Worm (Caenorhabditis elegans) whole organism, late embryonic: Measurements from ENCODE around the gene rfc-1.

Experiments
- C08G9.2 ChIP-seq: sonication (generic microtip); optimal IDR thresholded peaks from 2 replicates; lab custom pipeline; 2016; ENCODE audit warnings: mild to moderate bottlenecking, missing genetic modification characterization, moderate library complexity, missing compliant biosample characterization
- F13H6.1 ChIP-seq: sonication (generic microtip); optimal IDR thresholded peaks from 2 replicates; lab custom pipeline; 2016; ENCODE audit warnings: missing genetic modification characterization, missing compliant biosample characterization
- K09A11.1 ChIP-seq: sonication (generic microtip); optimal IDR thresholded peaks from 2 replicates; lab custom pipeline; 2017; ENCODE audit warnings: antibody characterized with exemption, mild to moderate bottlenecking, missing genetic modification characterization, missing compliant biosample characterization; ENCODE audit not compliant: insufficient read depth
- Y22D7AL.16 ChIP-seq: sonication (generic microtip); optimal IDR thresholded peaks from 2 replicates; lab custom pipeline; 2016; ENCODE audit warnings: missing genetic modification characterization, missing compliant biosample characterization
- ceh-19 ChIP-seq: fragments of 200-800 bp; sonication (Bioruptor generic); optimal IDR thresholded peaks from 2 replicates; lab custom pipeline; 2018; ENCODE audit warnings: mild to moderate bottlenecking, missing genetic modification characterization, missing compliant biosample characterization
- ceh-24 ChIP-seq: sonication (generic microtip); optimal IDR thresholded peaks from 2 replicates; lab custom pipeline; 2016; ENCODE audit warnings: mild to moderate bottlenecking, missing genetic modification characterization, missing compliant biosample characterization
- elt-2 ChIP-seq: sonication (generic microtip); optimal IDR thresholded peaks from 2 replicates; lab custom pipeline; 2016; ENCODE audit warnings: missing genetic modification reagents, missing genetic modification characterization, missing compliant biosample characterization
- eyg-1 ChIP-seq: sonication (generic microtip); optimal IDR thresholded peaks from 2 replicates; lab custom pipeline; 2016; ENCODE audit warnings: missing genotype, missing genetic modification characterization, missing compliant biosample characterization
- fkh-6 ChIP-seq: sonication (generic microtip); optimal IDR thresholded peaks from 2 replicates; lab custom pipeline; 2016; ENCODE audit warnings: missing genetic modification characterization, missing compliant biosample characterization
- hlh-15 ChIP-seq: sonication (generic microtip); optimal IDR thresholded peaks from 2 replicates; lab custom pipeline; 2016; ENCODE audit warnings: missing genetic modification characterization, missing compliant biosample characterization
- hlh-6 ChIP-seq: sonication (generic microtip); optimal IDR thresholded peaks from 2 replicates; lab custom pipeline; 2016; ENCODE audit warnings: missing genotype, missing genetic modification characterization, missing compliant biosample characterization
- lin-11 ChIP-seq: fragments of 200-800 bp; sonication (Bioruptor generic); optimal IDR thresholded peaks from 2 replicates; lab custom pipeline; 2018; ENCODE audit warnings: mild to moderate bottlenecking, missing genetic modification characterization, missing compliant biosample characterization
- madf-2 ChIP-seq: sonication (generic microtip); optimal IDR thresholded peaks from 2 replicates; lab custom pipeline; 2017; ENCODE audit warnings: missing genetic modification characterization, missing compliant biosample characterization
- mec-3 ChIP-seq: sonication (generic microtip); optimal IDR thresholded peaks from 2 replicates; lab custom pipeline; 2016; ENCODE audit warnings: borderline replicate concordance, missing genetic modification characterization, missing compliant biosample characterization
- nfya-1 ChIP-seq: sonication (generic microtip); optimal IDR thresholded peaks from 2 replicates; lab custom pipeline; 2017; ENCODE audit warnings: missing genetic modification characterization, mild to moderate bottlenecking, missing compliant biosample characterization, antibody characterized with exemption, moderate library complexity
- nhr-11 ChIP-seq: fragments of 150-350 bp; optimal IDR thresholded peaks from 2 replicates; lab custom pipeline; 2014; ENCODE audit warnings: missing biosample characterization, missing genetic modification characterization
- nhr-232 ChIP-seq: sonication (generic microtip); optimal IDR thresholded peaks from 2 replicates; lab custom pipeline; 2016; ENCODE audit warnings: missing genetic modification characterization, missing compliant biosample characterization
- pat-9 ChIP-seq: fragments of 200-800 bp; sonication (Bioruptor generic); optimal IDR thresholded peaks from 2 replicates; lab custom pipeline; 2018; ENCODE audit warnings: mild to moderate bottlenecking, missing genetic modification characterization, moderate library complexity, missing compliant biosample characterization
- pha-2 ChIP-seq: sonication (generic microtip); optimal IDR thresholded peaks from 2 replicates; lab custom pipeline; 2017; ENCODE audit warnings: mild to moderate bottlenecking, missing genetic modification characterization, missing compliant biosample characterization
- pha-4 ChIP-seq: fragments of 150-350 bp; optimal IDR thresholded peaks from 2 replicates; lab custom pipeline; 2018; ENCODE audit warnings: missing biosample characterization, missing genetic modification reagents, missing genetic modification characterization
- pqm-1 ChIP-seq: sonication (generic microtip); optimal IDR thresholded peaks from 2 replicates; lab custom pipeline; 2016; ENCODE audit warnings: missing genetic modification characterization, missing compliant biosample characterization
- pros-1 ChIP-seq: fragments of 150-350 bp; optimal IDR thresholded peaks from 2 replicates; lab custom pipeline; 2014; ENCODE audit warnings: missing biosample characterization, missing genetic modification reagents, missing genetic modification characterization
- ref-2 ChIP-seq: sonication (generic microtip); optimal IDR thresholded peaks from 2 replicates; lab custom pipeline; 2016; ENCODE audit warnings: missing genetic modification characterization, missing compliant biosample characterization
- sdc-2 ChIP-seq: sonication (generic microtip); optimal IDR thresholded peaks from 2 replicates; lab custom pipeline; 2016; ENCODE audit warnings: missing genotype, missing genetic modification characterization, missing compliant biosample characterization
- syd-9 ChIP-seq: sonication (generic microtip); optimal IDR thresholded peaks from 2 replicates; lab custom pipeline; 2016; ENCODE audit warnings: mild to moderate bottlenecking, missing genetic modification characterization, moderate library complexity, missing compliant biosample characterization
- tbx-2 ChIP-seq: sonication (generic microtip); optimal IDR thresholded peaks from 2 replicates; lab custom pipeline; 2016; ENCODE audit warnings: missing genetic modification characterization, missing compliant biosample characterization
- tbx-7 ChIP-seq: sonication (generic microtip); optimal IDR thresholded peaks from 2 replicates; lab custom pipeline; 2016; ENCODE audit warnings: missing genotype, missing genetic modification characterization, missing compliant biosample characterization
- unc-3 ChIP-seq, 2 experiments: fragments of 200-800 bp in 1 of 2; sonication (Bioruptor generic) in 1 of 2; sonication (generic microtip) in 1 of 2; conservative IDR thresholded peaks in 1 of 2; optimal IDR thresholded peaks in 1 of 2; 2 replicates each; pipeline versions ENCODE4 v1.3.6 to Lab custom; 2016 to 2022; ENCODE audit warnings: missing compliant biosample characterization in 2 of 2, missing genetic modification characterization in 2 of 2, missing genetic modification reagents in 1 of 2
- unc-55 ChIP-seq: sonication (generic microtip); optimal IDR thresholded peaks from 2 replicates; lab custom pipeline; 2017; ENCODE audit warnings: missing biosample characterization, missing genetic modification reagents, missing genetic modification characterization
- zip-5 ChIP-seq: sonication (generic microtip); optimal IDR thresholded peaks from 2 replicates; lab custom pipeline; 2016; ENCODE audit warnings: missing genetic modification characterization, missing compliant biosample characterization
- ztf-16 ChIP-seq: sonication (generic microtip); optimal IDR thresholded peaks from 2 replicates; lab custom pipeline; 2017; ENCODE audit warnings: missing genetic modification characterization, missing compliant biosample characterization

The rfc-1 gene

DNA sequence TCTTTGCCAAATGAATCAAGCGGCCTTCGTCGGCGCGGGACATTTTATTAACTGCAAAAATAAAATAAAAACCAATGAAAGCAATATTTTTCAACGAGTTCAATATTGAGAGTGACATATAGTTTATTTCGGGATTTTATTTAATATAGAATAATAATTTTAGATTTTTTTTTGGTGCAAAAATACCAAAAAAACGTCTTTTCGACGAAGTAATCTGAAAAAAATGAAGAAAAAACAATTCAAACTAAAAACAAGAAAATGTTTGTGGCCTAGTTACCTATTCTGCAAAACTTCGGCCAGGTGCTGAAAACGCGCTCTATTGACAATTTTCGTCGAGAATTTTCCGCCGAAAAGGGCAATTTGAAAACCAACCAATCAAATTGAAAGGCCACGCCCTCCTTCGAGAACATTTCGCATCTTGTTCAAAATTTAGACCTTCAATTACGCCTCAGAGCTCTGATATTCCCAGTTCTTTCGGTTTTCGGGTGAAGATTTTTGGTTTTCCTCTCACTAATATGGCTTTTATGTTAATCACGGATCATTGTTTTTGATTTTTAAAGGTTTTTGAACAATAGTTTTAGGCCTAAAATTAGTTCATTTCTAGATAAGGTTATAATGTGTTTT lies 39.8 kb upstream of the rfc-1 start, which contains the start of gene C47E8.4 (continued):
- peak; percentile 69 for TF ChIP-seq fkh-6 (tag; lab: Kevin White, UChicago)
- no peak for TF ChIP-seq hlh-6 (tag; lab: Kevin White, UChicago)
- peak; percentile 88 for TF ChIP-seq F13H6.1 (tag; lab: Kevin White, UChicago)
- peak; percentile 72 for TF ChIP-seq zip-5
- TF ChIP-seq ceh-24 (tag; lab: Kevin White, UChicago), result no peak
- peak; percentile 85 for TF ChIP-seq elt-2 (tag; lab: Kevin White, UChicago)
- no peak for TF ChIP-seq ceh-19 (GFP tag; lab: Kevin White, UChicago)
- peak; percentile 25 for TF ChIP-seq K09A11.1
- no peak for TF ChIP-seq pha-4 (tag; lab: Kevin White, UChicago)
- TF ChIP-seq eyg-1 (tag; lab: Kevin White, UChicago), result peak; percentile 78
- no peak for TF ChIP-seq nhr-232 (tag; lab: Kevin White, UChicago)
- TF ChIP-seq madf-2, result no peak
- TF ChIP-seq tbx-2 (tag; lab: Kevin White, UChicago), result peak; percentile 97
- no peak for TF ChIP-seq hlh-15 (tag; lab: Kevin White, UChicago)
- TF ChIP-seq nfya-1 (tag; lab: Kevin White, UChicago), result peak; percentile 100
- TF ChIP-seq mec-3 (tag; lab: Kevin White, UChicago), result peak; percentile 83
- TF ChIP-seq Y22D7AL.16, result no peak

- TF ChIP-seq unc-3 (GFP tag; conservative IDR thresholded peaks at IDR 0.05; lab: Robert Waterston, UW) (no peak), unc-3 (tag; optimal IDR thresholded peaks at IDR 0.05; lab: Kevin White, UChicago) (no peak), ceh-24 (tag; lab: Kevin White, UChicago) (no peak), pha-2 (tag; lab: Kevin White, UChicago) (no peak)
Observed at ce11 chrV:14684359-14685312, 38.9 kb upstream of the rfc-1 start, which contains the start of gene hsp-90. TSS of gene hsp-90 (plus strand) at chrV:14684918.

DNA sequence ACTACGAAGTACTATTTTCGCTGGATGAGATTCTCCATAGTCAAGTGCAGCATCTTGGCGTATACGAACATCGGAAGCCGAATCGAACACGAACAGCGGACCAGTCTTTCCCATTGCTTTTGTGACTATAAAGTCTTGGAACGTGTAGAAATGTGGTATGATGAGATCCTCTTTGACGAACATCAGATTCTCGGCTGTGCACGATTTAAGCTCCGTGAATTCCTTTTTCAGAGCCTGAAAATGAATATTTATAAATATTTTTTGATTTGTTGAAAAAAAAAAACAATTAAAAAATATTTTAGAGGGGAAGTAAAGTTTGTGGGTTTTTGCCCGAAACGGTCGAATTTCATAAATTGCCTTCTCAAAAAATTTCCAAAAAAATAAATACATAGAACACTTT lies 38.1 kb upstream of the rfc-1 start:
- TF ChIP-seq syd-9 (tag; lab: Kevin White, UChicago) (no peak), ref-2 (tag; lab: Kevin White, UChicago) (no peak), lin-11 (no peak), nfya-1 (tag; lab: Kevin White, UChicago) (no peak), ztf-16 (tag; lab: Kevin White, UChicago) (no peak), tbx-7 (tag; lab: Kevin White, UChicago) (no peak), ceh-24 (tag; lab: Kevin White, UChicago) (no peak), tbx-2 (tag; lab: Kevin White, UChicago) (no peak), nhr-11 (tag; lab: Kevin White, UChicago) (no peak), zip-5 (no peak)

DNA sequence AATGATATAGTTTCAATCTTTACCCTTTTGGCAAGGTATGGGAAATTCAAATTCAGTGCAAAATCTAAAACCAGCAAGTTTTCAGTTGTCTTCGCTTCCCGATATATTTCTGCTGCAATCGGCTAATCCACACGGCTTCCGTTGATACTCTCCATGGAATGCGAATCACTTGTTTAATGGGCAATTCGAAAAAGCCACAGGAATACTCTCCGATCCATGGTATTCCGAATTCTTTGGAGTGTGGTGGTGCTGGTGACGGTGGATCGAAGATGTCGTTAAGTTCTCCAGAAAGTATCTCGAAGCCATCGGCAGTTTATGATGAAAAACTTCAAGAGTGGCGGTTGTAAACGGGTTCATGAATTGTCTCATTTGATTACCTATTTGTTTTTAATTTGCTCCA lies 37.5 kb upstream of the rfc-1 start:
- no peak for TF ChIP-seq unc-55 (GFP tag; lab: Kevin White, UChicago)
- no peak for TF ChIP-seq pqm-1 (tag; lab: Kevin White, UChicago)
- TF ChIP-seq hlh-6 (tag; lab: Kevin White, UChicago), result no peak
- TF ChIP-seq pros-1 (tag; lab: Kevin White, UChicago), result no peak
- TF ChIP-seq zip-5, result no peak
- no peak for TF ChIP-seq sdc-2 (tag; lab: Kevin White, UChicago)
- TF ChIP-seq pat-9, result no peak
- no peak for TF ChIP-seq C08G9.2 (tag; lab: Kevin White, UChicago)
